Fruit fly (Drosophila melanogaster) whole organism, embryonic: ENCODE data around the gene CG32161.
A peak's percentile ranks its signal among the peaks of the same experiment; 100 is the strongest.

ENCODE experiments used
- Antp ChIP-seq: fragments of 200-800 bp; sonication (Bioruptor generic); optimal IDR thresholded peaks from 3 replicates; lab custom pipeline; 2016; ENCODE audit warnings: missing biosample characterization, missing genetic modification characterization
- Blimp-1 ChIP-seq: fragments of 200-800 bp; sonication (Bioruptor generic); optimal IDR thresholded peaks from 3 replicates; lab custom pipeline; 2018; ENCODE audit warnings: missing biosample characterization, missing genetic modification characterization, mild to moderate bottlenecking, moderate library complexity, missing genetic modification reagents
- CG1024 ChIP-seq: fragments of 200-800 bp; sonication (Bioruptor generic); IDR thresholded peaks from 2 replicates; pipeline ENCODE4 v1.3.6; 2022; ENCODE audit warnings: missing biosample characterization, missing genetic modification characterization
- CG11093 ChIP-seq: fragments of 200-800 bp; sonication (Bioruptor generic); IDR thresholded peaks from 3 replicates; pipeline ENCODE4 v1.3.6; 2022; ENCODE audit warnings: missing biosample characterization, missing genetic modification characterization
- CG11504 ChIP-seq: fragments of 200-800 bp; sonication (Bioruptor generic); optimal IDR thresholded peaks from 3 replicates; lab custom pipeline; 2019; ENCODE audit warnings: missing biosample characterization, mild to moderate bottlenecking, missing genetic modification characterization, moderate library complexity
- CG12104 ChIP-seq: fragments of 200-800 bp; sonication (Bioruptor generic); optimal IDR thresholded peaks from 3 replicates; lab custom pipeline; 2016; ENCODE audit warnings: missing biosample characterization, missing genetic modification characterization
- CG13424 ChIP-seq: fragments of 200-800 bp; sonication (Bioruptor generic); optimal IDR thresholded peaks from 2 replicates; lab custom pipeline; 2019; ENCODE audit warnings: missing biosample characterization, mild to moderate bottlenecking, missing genetic modification characterization, moderate library complexity
- CG15269 ChIP-seq: fragments of 200-800 bp; sonication (Bioruptor generic); optimal IDR thresholded peaks from 2 replicates; lab custom pipeline; 2018; ENCODE audit warnings: missing biosample characterization, mild to moderate bottlenecking, missing genetic modification characterization, moderate library complexity
- CG15601 ChIP-seq: fragments of 200-800 bp; sonication (Bioruptor generic); optimal IDR thresholded peaks from 3 replicates; lab custom pipeline; 2019; ENCODE audit warnings: missing biosample characterization, mild to moderate bottlenecking, missing genetic modification characterization, moderate library complexity
- CG17361 ChIP-seq: fragments of 200-800 bp; sonication (Bioruptor generic); IDR thresholded peaks from 3 replicates; pipeline ENCODE4 v1.3.6; 2022; ENCODE audit warnings: missing biosample characterization, missing genetic modification characterization
- CG17385 ChIP-seq: fragments of 200-800 bp; sonication (Bioruptor generic); optimal IDR thresholded peaks from 3 replicates; lab custom pipeline; 2018; ENCODE audit warnings: missing biosample characterization, mild to moderate bottlenecking, missing genetic modification characterization
- CG17829 ChIP-seq: fragments of 200-800 bp; optimal IDR thresholded peaks from 2 replicates; lab custom pipeline; 2019; ENCODE audit warnings: missing biosample characterization, mild to moderate bottlenecking, missing genetic modification characterization, moderate library complexity
- CG2120 ChIP-seq: fragments of 200-800 bp; sonication (Bioruptor generic); optimal IDR thresholded peaks from 3 replicates; lab custom pipeline; 2016; ENCODE audit warnings: missing biosample characterization, missing genetic modification characterization
- CG2889 ChIP-seq: fragments of 200-800 bp; sonication (Bioruptor generic); IDR thresholded peaks from 3 replicates; pipeline ENCODE4 v1.3.6; 2022; ENCODE audit warnings: missing biosample characterization, missing genetic modification characterization
- CG3065 ChIP-seq: fragments of 200-800 bp; sonication (Bioruptor generic); optimal IDR thresholded peaks from 2 replicates; lab custom pipeline; 2016; ENCODE audit warnings: missing biosample characterization, missing genetic modification characterization
- CG33557 ChIP-seq: fragments of 200-800 bp; sonication (Bioruptor generic); optimal IDR thresholded peaks from 2 replicates; lab custom pipeline; 2019; ENCODE audit warnings: missing biosample characterization, mild to moderate bottlenecking, missing genetic modification characterization, moderate library complexity
- CG3847 ChIP-seq: fragments of 200-800 bp; sonication (Bioruptor generic); IDR thresholded peaks from 2 replicates; pipeline ENCODE4 v1.3.6; 2022; ENCODE audit warnings: missing biosample characterization, missing genetic modification characterization
- CG6791 ChIP-seq: fragments of 200-800 bp; sonication (Bioruptor generic); IDR thresholded peaks from 3 replicates; pipeline ENCODE4 v1.3.6; 2022; ENCODE audit warnings: missing biosample characterization, missing genetic modification characterization; ENCODE audit not compliant: partially characterized antibody
- CG6813 ChIP-seq: fragments of 200-800 bp; sonication (Bioruptor generic); optimal IDR thresholded peaks from 2 replicates; lab custom pipeline; 2017; ENCODE audit warnings: missing biosample characterization, missing genetic modification characterization, mild to moderate bottlenecking, moderate library complexity, missing genetic modification reagents
- CG7928 ChIP-seq: fragments of 200-800 bp; sonication (Bioruptor generic); optimal IDR thresholded peaks from 2 replicates; lab custom pipeline; 2017; ENCODE audit warnings: missing biosample characterization, mild to moderate bottlenecking, missing genetic modification characterization
- CG7987 ChIP-seq: fragments of 200-800 bp; sonication (Bioruptor generic); optimal IDR thresholded peaks from 2 replicates; lab custom pipeline; 2018; ENCODE audit warnings: missing biosample characterization, mild to moderate bottlenecking, missing genetic modification characterization, moderate library complexity
- CG8281 ChIP-seq: fragments of 200-800 bp; sonication (Bioruptor generic); optimal IDR thresholded peaks from 2 replicates; lab custom pipeline; 2018; ENCODE audit warnings: missing biosample characterization, mild to moderate bottlenecking, missing genetic modification characterization, moderate library complexity
- CG9437 ChIP-seq: fragments of 200-800 bp; sonication (Bioruptor generic); optimal IDR thresholded peaks from 2 replicates; lab custom pipeline; 2018; ENCODE audit warnings: missing biosample characterization, mild to moderate bottlenecking, missing genetic modification characterization
- H15 ChIP-seq: fragments of 200-800 bp; sonication (Bioruptor generic); IDR thresholded peaks from 3 replicates; pipeline ENCODE4 v1.3.6; 2022; ENCODE audit warnings: missing biosample characterization, missing genetic modification characterization
- Hand ChIP-seq: fragments of 200-800 bp; sonication (Bioruptor generic); optimal IDR thresholded peaks from 2 replicates; lab custom pipeline; 2017; ENCODE audit warnings: mild to moderate bottlenecking, missing biosample characterization, missing genetic modification reagents, missing genetic modification characterization
- Hr51 ChIP-seq, 2 experiments: fragments of 200-800 bp; sonication (Bioruptor generic); optimal IDR thresholded peaks; 2 replicates in 1 of 2; 3 replicates in 1 of 2; lab custom pipeline; 2016 to 2018; ENCODE audit warnings: missing biosample characterization in 2 of 2, missing genetic modification characterization in 2 of 2, mild to moderate bottlenecking in 1 of 2, moderate library complexity in 1 of 2
- NC2α ChIP-seq: fragments of 200-800 bp; sonication (Bioruptor generic); optimal IDR thresholded peaks from 2 replicates; lab custom pipeline; 2016; ENCODE audit warnings: missing biosample characterization, missing genetic modification characterization
- Nf-YA ChIP-seq: fragments of 200-800 bp; sonication (Bioruptor generic); IDR thresholded peaks from 2 replicates; pipeline ENCODE4 v1.3.6; 2022; ENCODE audit warnings: missing biosample characterization, missing genetic modification characterization
- PHDP ChIP-seq: fragments of 200-800 bp; sonication (Bioruptor generic); optimal IDR thresholded peaks from 3 replicates; lab custom pipeline; 2018; ENCODE audit warnings: missing biosample characterization, mild to moderate bottlenecking, missing genetic modification characterization, moderate library complexity
- Sox102F ChIP-seq: fragments of 200-800 bp; sonication (Bioruptor generic); optimal IDR thresholded peaks from 2 replicates; lab custom pipeline; 2018; ENCODE audit warnings: missing biosample characterization, mild to moderate bottlenecking, missing genetic modification characterization, moderate library complexity
- Sry-δ ChIP-seq: fragments of 200-800 bp; sonication (Bioruptor generic); optimal IDR thresholded peaks from 2 replicates; lab custom pipeline; 2016; ENCODE audit warnings: missing biosample characterization, missing genetic modification characterization
- amos ChIP-seq: fragments of 200-800 bp; sonication (Bioruptor generic); IDR thresholded peaks from 2 replicates; pipeline ENCODE4 v1.3.6; 2022; ENCODE audit warnings: missing biosample characterization, missing genetic modification characterization; ENCODE audit not compliant: partially characterized antibody
- caup ChIP-seq: fragments of 200-800 bp; sonication (Bioruptor generic); optimal IDR thresholded peaks from 3 replicates; lab custom pipeline; 2017; ENCODE audit warnings: missing biosample characterization, mild to moderate bottlenecking, missing genetic modification characterization, moderate library complexity; ENCODE audit not compliant: severe bottlenecking
- dati ChIP-seq: fragments of 200-800 bp; sonication (Bioruptor generic); IDR thresholded peaks from 2 replicates; pipeline ENCODE4 v1.3.6; 2022; ENCODE audit warnings: missing biosample characterization, missing genetic modification characterization
- dpn ChIP-seq, 2 experiments: fragments of 200-800 bp; sonication (Bioruptor generic); optimal IDR thresholded peaks; 3 replicates each; lab custom pipeline; 2016; ENCODE audit warnings: missing biosample characterization in 2 of 2, missing genetic modification characterization in 2 of 2
- en ChIP-seq: fragments of 200-800 bp; sonication (Bioruptor generic); optimal IDR thresholded peaks from 2 replicates; lab custom pipeline; 2016; ENCODE audit warnings: missing biosample characterization, missing genetic modification characterization
- esg ChIP-seq: fragments of 200-800 bp; sonication (Bioruptor generic); conservative IDR thresholded peaks from 2 replicates; pipeline ENCODE4 v1.3.6; 2022; ENCODE audit warnings: missing biosample characterization, missing genetic modification characterization
- eve ChIP-seq, 2 experiments: fragments of >200 bp; optimal IDR thresholded peaks; 2 replicates each; lab custom pipeline; 2017; ENCODE audit warnings: missing biosample characterization in 2 of 2, missing genetic modification characterization in 2 of 2
- gce ChIP-seq: fragments of 200-800 bp; sonication (Bioruptor generic); IDR thresholded peaks from 3 replicates; pipeline ENCODE4 v1.3.6; 2022; ENCODE audit warnings: missing biosample characterization, missing genetic modification characterization
- grn ChIP-seq: fragments of 200-800 bp; sonication (Bioruptor generic); optimal IDR thresholded peaks from 3 replicates; lab custom pipeline; 2017; ENCODE audit warnings: missing biosample characterization, missing genetic modification characterization
- lola ChIP-seq, 3 experiments: fragments of >200 bp in 2 of 3; fragments of 200-800 bp in 1 of 3; sonication (Bioruptor generic) in 1 of 3; optimal IDR thresholded peaks; 2 replicates each; lab custom pipeline; 2017 to 2019; ENCODE audit warnings: missing biosample characterization in 3 of 3, missing genetic modification characterization in 3 of 3, mild to moderate bottlenecking in 1 of 3, moderate library complexity in 1 of 3
- nom ChIP-seq: fragments of 200-800 bp; sonication (Bioruptor generic); optimal IDR thresholded peaks from 2 replicates; lab custom pipeline; 2017; ENCODE audit warnings: missing biosample characterization, missing genetic modification characterization, mild to moderate bottlenecking, moderate library complexity, missing genetic modification reagents
- p53 ChIP-seq: fragments of 200-800 bp; sonication (Bioruptor generic); optimal IDR thresholded peaks from 2 replicates; lab custom pipeline; 2016; ENCODE audit warnings: missing biosample characterization, missing genetic modification characterization
- pho ChIP-seq: fragments of 200-800 bp; sonication (Bioruptor generic); optimal IDR thresholded peaks from 2 replicates; lab custom pipeline; 2016; ENCODE audit warnings: missing biosample characterization, missing genetic modification characterization
- sc ChIP-seq, 3 experiments: fragments of >200 bp in 2 of 3; fragments of 200-800 bp in 1 of 3; sonication (Bioruptor generic) in 1 of 3; optimal IDR thresholded peaks; 2 replicates in 2 of 3; 3 replicates in 1 of 3; lab custom pipeline; 2017; ENCODE audit warnings: mild to moderate bottlenecking in 1 of 3, missing biosample characterization in 1 of 3, missing genetic modification characterization in 1 of 3, missing genetic modification reagents in 1 of 3
- sd ChIP-seq: fragments of 200-800 bp; sonication (Bioruptor generic); optimal IDR thresholded peaks from 3 replicates; lab custom pipeline; 2018; ENCODE audit warnings: missing biosample characterization, mild to moderate bottlenecking, missing genetic modification characterization, moderate library complexity
- ttk ChIP-seq: fragments of 200-800 bp; sonication (Bioruptor generic); IDR thresholded peaks from 2 replicates; pipeline ENCODE4 v2.1.2; 2022; ENCODE audit warnings: missing biosample characterization, missing genetic modification characterization
- z ChIP-seq: fragments of 200-800 bp; sonication (Bioruptor generic); IDR thresholded peaks from 3 replicates; pipeline ENCODE4 v1.3.6; 2022; ENCODE audit warnings: missing biosample characterization, missing genetic modification characterization

Gene CG32161

DNA sequence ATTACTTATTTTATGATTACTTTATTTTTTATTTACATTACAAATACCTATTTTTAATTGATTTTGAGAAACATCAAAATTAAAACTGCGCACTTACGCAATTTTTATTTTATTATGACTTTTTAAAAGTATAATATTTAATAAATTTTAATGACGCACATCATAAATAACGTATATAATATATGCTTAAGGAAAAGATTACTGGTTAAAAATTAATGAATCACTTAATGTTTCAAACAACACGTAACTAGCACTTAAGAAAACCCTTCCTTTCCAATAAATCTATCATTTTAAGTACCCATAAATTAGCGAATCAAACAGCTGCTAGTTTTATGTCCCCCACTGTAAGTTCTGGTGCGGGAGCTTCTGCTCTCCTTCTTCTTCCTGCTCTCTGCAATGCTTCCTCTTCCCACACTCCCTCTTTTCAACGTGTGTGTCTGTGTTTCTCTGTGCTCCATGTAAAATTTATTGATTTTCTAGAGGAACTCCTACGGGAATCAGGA lies 39.2 kb upstream of the CG32161 start (continued):
- TF ChIP-seq CG13424 (tag; lab: Kevin White, UChicago) = peak; percentile 80
- TF ChIP-seq CG15269 (tag; lab: Kevin White, UChicago) = peak; percentile 75
- TF ChIP-seq CG33557 (GFP tag; lab: Kevin White, UChicago) = peak; percentile 55
- TF ChIP-seq CG2889 (GFP tag; lab: Robert Waterston, UW) = no peak
- TF ChIP-seq eve (GFP tag; optimal IDR thresholded peaks at IDR 0.05; lab: Kevin White, UChicago) = peak in 1 of 2 experiments; percentile 79
- peak; percentile 42 for TF ChIP-seq CG2120 (GFP tag; lab: Kevin White, UChicago)
- TF ChIP-seq dati (GFP tag; lab: Robert Waterston, UW) = 0 out of 2 replicates have a peak, but pooled peaks have one; percentile 21
- TF ChIP-seq Antp (GFP tag; lab: Kevin White, UChicago) = no peak
- peak; percentile 20 for TF ChIP-seq pho (GFP tag; lab: Kevin White, UChicago)
- TF ChIP-seq CG3065 (GFP tag; lab: Kevin White, UChicago) = no peak
- peak; percentile 40 for TF ChIP-seq esg (GFP tag; lab: Robert Waterston, UW)
- TF ChIP-seq Hand (GFP tag; lab: Kevin White, UChicago) = peak; percentile 42
- peak; percentile 68 for TF ChIP-seq CG17385 (GFP tag; lab: Kevin White, UChicago)
- TF ChIP-seq CG17829 (tag; lab: Kevin White, UChicago) = peak; percentile 78
- TF ChIP-seq ttk (GFP tag; lab: Robert Waterston, UW) = 0 out of 2 replicates have a peak, but pooled peaks have one; percentile 33
- TF ChIP-seq CG17361 (GFP tag; lab: Robert Waterston, UW) = peak; percentile 91
- no peak for TF ChIP-seq NC2α (GFP tag; lab: Kevin White, UChicago)
- no peak for TF ChIP-seq Nf-YA (GFP tag; lab: Robert Waterston, UW)
- TF ChIP-seq CG7987 (GFP tag; lab: Kevin White, UChicago) = no peak
- TF ChIP-seq dpn (GFP tag; optimal IDR thresholded peaks at IDR 0.05; lab: Kevin White, UChicago) = peak in 1 of 2 experiments; percentile 53
- TF ChIP-seq Blimp-1 (GFP tag; lab: Kevin White, UChicago) = peak; percentile 57
- TF ChIP-seq en (GFP tag; lab: Kevin White, UChicago) = no peak
- TF ChIP-seq lola (GFP tag; optimal IDR thresholded peaks at IDR 0.05; lab: Kevin White, UChicago) = peak in 1 of 3 experiments; percentile 78
- no peak for TF ChIP-seq sc (optimal IDR thresholded peaks at IDR 0.05; lab: Kevin White, UChicago)
- TF ChIP-seq sc (GFP tag; optimal IDR thresholded peaks at IDR 0.05; lab: Kevin White, UChicago) = peak; percentile 62
- TF ChIP-seq CG15601 (tag; lab: Kevin White, UChicago) = peak; percentile 64
- no peak for TF ChIP-seq amos (GFP tag; lab: Robert Waterston, UW)
- TF ChIP-seq p53 (GFP tag; lab: Kevin White, UChicago) = no peak
- TF ChIP-seq z (GFP tag; lab: Robert Waterston, UW) = peak; percentile 25; the same call in 1 of the 3 replicates
- no peak for TF ChIP-seq sd (tag; lab: Kevin White, UChicago)
- TF ChIP-seq CG9437 (GFP tag; lab: Kevin White, UChicago) = peak; percentile 76
- TF ChIP-seq H15 (GFP tag; lab: Robert Waterston, UW) = 0 out of 3 replicates have a peak, but pooled peaks have one; percentile 6
- TF ChIP-seq grn = no peak
- TF ChIP-seq CG6791 (GFP tag; lab: Robert Waterston, UW) = no peak
- TF ChIP-seq Hr51 (GFP tag; optimal IDR thresholded peaks at IDR 0.05; lab: Kevin White, UChicago) = peak in 1 of 2 experiments; percentile 76
- 0 out of 2 replicates have a peak, but pooled peaks have one; percentile 25 for TF ChIP-seq CG1024 (GFP tag; lab: Robert Waterston, UW)
- TF ChIP-seq CG11504 (tag; lab: Kevin White, UChicago) = peak; percentile 87
- TF ChIP-seq CG12104 = peak; percentile 70
- TF ChIP-seq nom (GFP tag; lab: Kevin White, UChicago) = peak; percentile 70
- no peak for TF ChIP-seq gce (GFP tag; lab: Robert Waterston, UW)
- TF ChIP-seq CG7928 (GFP tag; lab: Kevin White, UChicago) = no peak
- peak; percentile 51 for TF ChIP-seq caup (GFP tag; lab: Kevin White, UChicago)
- peak; percentile 73 for TF ChIP-seq Sox102F
- no peak for TF ChIP-seq CG3847 (GFP tag; lab: Robert Waterston, UW)
- peak; percentile 23 for TF ChIP-seq CG8281
- TF ChIP-seq Sry-δ (GFP tag; lab: Kevin White, UChicago) = no peak
- peak; percentile 76 for TF ChIP-seq PHDP
- peak; percentile 67 for TF ChIP-seq CG6813
- no peak for TF ChIP-seq CG11093
